Worm (Caenorhabditis elegans) whole organism, young adult: ENCODE data around the gene ZC487.2.
A peak's percentile ranks its signal among the peaks of the same experiment; 100 is the strongest.

Experiments used
- B0261.1 ChIP-seq: sonication (generic microtip); optimal IDR thresholded peaks from 2 replicates; lab custom pipeline; 2016; ENCODE audit warnings: mild to moderate bottlenecking, missing genetic modification characterization, moderate library complexity, missing compliant biosample characterization
- B0336.3 ChIP-seq: fragments of 200-800 bp; sonication (Bioruptor generic); IDR thresholded peaks from 2 replicates; pipeline ENCODE4 v1.3.6; 2022; ENCODE audit warnings: missing genetic modification characterization, missing compliant biosample characterization
- D2030.7 ChIP-seq: fragments of 200-800 bp; sonication (Bioruptor generic); IDR thresholded peaks from 2 replicates; pipeline ENCODE4 v1.3.6; 2022; ENCODE audit warnings: missing genetic modification reagents, missing genetic modification characterization, missing compliant biosample characterization
- F23B12.7 ChIP-seq: sonication (generic microtip); optimal IDR thresholded peaks from 2 replicates; lab custom pipeline; 2017; ENCODE audit warnings: missing genetic modification characterization, mild to moderate bottlenecking, missing compliant biosample characterization, antibody characterized with exemption, moderate library complexity; ENCODE audit not compliant: insufficient read depth
- F33H1.4 ChIP-seq: fragments of 200-800 bp; sonication (Bioruptor generic); IDR thresholded peaks from 2 replicates; pipeline ENCODE4 v1.3.6; 2022; ENCODE audit warnings: missing genetic modification reagents, missing genetic modification characterization, missing compliant biosample characterization
- F52B5.7 ChIP-seq: sonication (generic microtip); optimal IDR thresholded peaks from 2 replicates; lab custom pipeline; 2016; ENCODE audit warnings: mild to moderate bottlenecking, missing genetic modification characterization, missing compliant biosample characterization
- F57A8.1 ChIP-seq: fragments of 200-800 bp; sonication (Bioruptor generic); optimal IDR thresholded peaks from 2 replicates; lab custom pipeline; 2018; ENCODE audit warnings: mild to moderate bottlenecking, missing genetic modification characterization, moderate library complexity, missing compliant biosample characterization
- Y53G8AR.9 ChIP-seq: fragments of 200-800 bp; sonication (Bioruptor generic); conservative IDR thresholded peaks from 2 replicates; pipeline ENCODE4 v1.3.6; 2022; ENCODE audit warnings: missing genetic modification reagents, missing genetic modification characterization, missing compliant biosample characterization
- Y67H2A.10 ChIP-seq: fragments of 200-800 bp; sonication (Bioruptor generic); conservative IDR thresholded peaks from 2 replicates; pipeline ENCODE4 v1.3.6; 2022; ENCODE audit warnings: missing genetic modification reagents, missing genetic modification characterization, missing compliant biosample characterization
- aptf-3 ChIP-seq: fragments of 200-800 bp; sonication (Bioruptor generic); IDR thresholded peaks from 2 replicates; pipeline ENCODE4 v1.3.6; 2022; ENCODE audit warnings: missing genetic modification characterization, missing compliant biosample characterization
- athp-1 ChIP-seq: sonication (generic microtip); optimal IDR thresholded peaks from 2 replicates; lab custom pipeline; 2017; ENCODE audit warnings: mild to moderate bottlenecking, missing genetic modification characterization, missing compliant biosample characterization
- attf-3 ChIP-seq: fragments of 200-800 bp; sonication (Bioruptor generic); conservative IDR thresholded peaks from 2 replicates; pipeline ENCODE4 v1.3.6; 2022; ENCODE audit warnings: missing genetic modification reagents, missing genetic modification characterization, missing compliant biosample characterization
- attf-5 ChIP-seq: fragments of 200-800 bp; sonication (Bioruptor generic); optimal IDR thresholded peaks from 2 replicates; lab custom pipeline; 2018; ENCODE audit warnings: mild to moderate bottlenecking, missing genetic modification characterization, missing compliant biosample characterization
- bed-1 ChIP-seq: fragments of 200-800 bp; sonication (Bioruptor generic); IDR thresholded peaks from 2 replicates; pipeline ENCODE4 v1.3.6; 2022; ENCODE audit warnings: missing genetic modification reagents, missing genetic modification characterization, missing compliant biosample characterization
- cebp-1 ChIP-seq, 2 experiments: fragments of 200-800 bp in 1 of 2; sonication (Bioruptor generic) in 1 of 2; sonication (generic microtip) in 1 of 2; IDR thresholded peaks in 1 of 2; optimal IDR thresholded peaks in 1 of 2; 2 replicates each; pipeline versions ENCODE4 v1.3.6 to Lab custom; 2017 to 2022; ENCODE audit warnings: missing compliant biosample characterization in 2 of 2, missing genetic modification characterization in 2 of 2, mild to moderate bottlenecking in 1 of 2, missing genetic modification reagents in 1 of 2, moderate library complexity in 1 of 2
- cebp-2 ChIP-seq: fragments of 200-800 bp; sonication (Bioruptor generic); IDR thresholded peaks from 2 replicates; pipeline ENCODE4 v1.3.6; 2022; ENCODE audit warnings: missing genetic modification characterization, missing compliant biosample characterization
- dox-1 ChIP-seq: fragments of 200-800 bp; sonication (Bioruptor generic); IDR thresholded peaks from 2 replicates; pipeline ENCODE4 v1.3.6; 2022; ENCODE audit warnings: missing genetic modification reagents, missing genetic modification characterization, missing compliant biosample characterization
- dpl-1 ChIP-seq: fragments of 150-350 bp; optimal IDR thresholded peaks from 2 replicates; lab custom pipeline; 2014; ENCODE audit warnings: missing biosample characterization, missing genetic modification reagents, missing genetic modification characterization
- efl-1 ChIP-seq: fragments of 150-350 bp; optimal IDR thresholded peaks from 2 replicates; lab custom pipeline; 2014; ENCODE audit warnings: missing biosample characterization, missing genetic modification reagents, missing genetic modification characterization
- ekl-4 ChIP-seq: fragments of 200-800 bp; sonication (Bioruptor generic); IDR thresholded peaks from 2 replicates; pipeline ENCODE4 v1.3.6; 2022; ENCODE audit warnings: missing genetic modification reagents, missing genetic modification characterization, missing compliant biosample characterization
- him-1 ChIP-seq: sonication (generic microtip); optimal IDR thresholded peaks from 2 replicates; lab custom pipeline; 2016; ENCODE audit warnings: missing genotype, missing genetic modification reagents, missing genetic modification characterization, missing compliant biosample characterization
- hlh-12 ChIP-seq: sonication (generic microtip); optimal IDR thresholded peaks from 2 replicates; lab custom pipeline; 2016; ENCODE audit warnings: missing genetic modification characterization, missing compliant biosample characterization
- hsf-1 ChIP-seq: fragments of 200-800 bp; sonication (Bioruptor generic); IDR thresholded peaks from 2 replicates; pipeline ENCODE4 v1.3.6; 2022; ENCODE audit warnings: missing genetic modification reagents, missing genetic modification characterization, missing compliant biosample characterization
- let-526 ChIP-seq: fragments of 200-800 bp; sonication (Bioruptor generic); IDR thresholded peaks from 2 replicates; pipeline ENCODE4 v1.3.6; 2022; ENCODE audit warnings: missing genetic modification reagents, missing genetic modification characterization, missing compliant biosample characterization
- lin-40 ChIP-seq: sonication (generic microtip); optimal IDR thresholded peaks from 2 replicates; lab custom pipeline; 2016; ENCODE audit warnings: missing genetic modification characterization, mild to moderate bottlenecking, missing compliant biosample characterization, missing genotype, missing genetic modification reagents
- lin-54 ChIP-seq: fragments of 200-800 bp; sonication (Bioruptor generic); optimal IDR thresholded peaks from 2 replicates; lab custom pipeline; 2018; ENCODE audit warnings: mild to moderate bottlenecking, missing genetic modification characterization, missing compliant biosample characterization
- lsl-1 ChIP-seq: fragments of 200-800 bp; sonication (Bioruptor generic); optimal IDR thresholded peaks from 2 replicates; lab custom pipeline; 2018; ENCODE audit warnings: mild to moderate bottlenecking, missing genetic modification characterization, moderate library complexity, missing compliant biosample characterization
- madf-10 ChIP-seq: sonication (generic microtip); optimal IDR thresholded peaks from 2 replicates; lab custom pipeline; 2016; ENCODE audit warnings: mild to moderate bottlenecking, missing genetic modification characterization, missing compliant biosample characterization
- madf-3 ChIP-seq: fragments of 200-800 bp; sonication (Bioruptor generic); IDR thresholded peaks from 2 replicates; pipeline ENCODE4 v1.3.6; 2022; ENCODE audit warnings: missing genetic modification reagents, missing genetic modification characterization, missing compliant biosample characterization
- madf-6 ChIP-seq: fragments of 200-800 bp; sonication (Bioruptor generic); IDR thresholded peaks from 2 replicates; pipeline ENCODE4 v1.3.6; 2022; ENCODE audit warnings: missing genetic modification reagents, missing genetic modification characterization, missing compliant biosample characterization
- madf-8 ChIP-seq: fragments of 200-800 bp; sonication (Bioruptor generic); conservative IDR thresholded peaks from 2 replicates; pipeline ENCODE4 v1.3.6; 2022; ENCODE audit warnings: missing genetic modification reagents, missing genetic modification characterization, missing compliant biosample characterization
- mcd-1 ChIP-seq: fragments of 200-800 bp; sonication (Bioruptor generic); IDR thresholded peaks from 2 replicates; pipeline ENCODE4 v1.3.6; 2022; ENCODE audit warnings: missing genetic modification reagents, missing genetic modification characterization, missing compliant biosample characterization
- mel-28 ChIP-seq: sonication (generic microtip); optimal IDR thresholded peaks from 2 replicates; lab custom pipeline; 2016; ENCODE audit warnings: borderline replicate concordance, mild to moderate bottlenecking, missing genetic modification characterization, missing compliant biosample characterization
- pbrm-1 ChIP-seq: fragments of 200-800 bp; sonication (Bioruptor generic); IDR thresholded peaks from 2 replicates; pipeline ENCODE4 v1.3.6; 2022; ENCODE audit warnings: missing genetic modification reagents, missing genetic modification characterization, missing compliant biosample characterization
- rcor-1 ChIP-seq: fragments of 200-800 bp; sonication (Bioruptor generic); IDR thresholded peaks from 2 replicates; pipeline ENCODE4 v1.3.6; 2022; ENCODE audit warnings: missing genetic modification reagents, missing genetic modification characterization, missing compliant biosample characterization
- rpc-1 ChIP-seq, 2 experiments: fragments of 150-350 bp in 1 of 2; sonication (generic microtip) in 1 of 2; optimal IDR thresholded peaks; 2 replicates each; lab custom pipeline; 2014 to 2018; ENCODE audit warnings: missing biosample characterization in 1 of 2, missing genetic modification characterization in 1 of 2, missing genetic modification reagents in 1 of 2, missing genotype in 1 of 2
- somi-1 ChIP-seq: fragments of 200-800 bp; sonication (Bioruptor generic); optimal IDR thresholded peaks from 2 replicates; lab custom pipeline; 2018; ENCODE audit warnings: mild to moderate bottlenecking, missing genetic modification characterization, missing compliant biosample characterization
- sptf-2 ChIP-seq: fragments of 200-800 bp; sonication (Bioruptor generic); optimal IDR thresholded peaks from 2 replicates; lab custom pipeline; 2018; ENCODE audit warnings: mild to moderate bottlenecking, missing genetic modification characterization, missing compliant biosample characterization
- tbp1 ChIP-seq: fragments of 200-800 bp; sonication (Bioruptor generic); optimal IDR thresholded peaks from 2 replicates; lab custom pipeline; 2018; ENCODE audit warnings: mild to moderate bottlenecking, missing genetic modification characterization, missing compliant biosample characterization
- zfh-2 ChIP-seq: fragments of 200-800 bp; sonication (Bioruptor generic); conservative IDR thresholded peaks from 2 replicates; pipeline ENCODE4 v1.3.6; 2022; ENCODE audit warnings: missing genetic modification reagents, missing genetic modification characterization, missing compliant biosample characterization
- zim-3 ChIP-seq: sonication (generic microtip); optimal IDR thresholded peaks from 2 replicates; lab custom pipeline; 2017; ENCODE audit warnings: mild to moderate bottlenecking, missing genetic modification characterization, moderate library complexity, missing compliant biosample characterization
- ztf-18 ChIP-seq: sonication (generic microtip); optimal IDR thresholded peaks from 2 replicates; lab custom pipeline; 2016; ENCODE audit warnings: missing genotype, mild to moderate bottlenecking, missing genetic modification characterization, missing compliant biosample characterization
- ztf-25 ChIP-seq: fragments of 200-800 bp; sonication (Bioruptor generic); IDR thresholded peaks from 2 replicates; pipeline ENCODE4 v1.3.6; 2022; ENCODE audit warnings: missing genetic modification reagents, missing genetic modification characterization, missing compliant biosample characterization
- ztf-26 ChIP-seq: sonication (generic microtip); optimal IDR thresholded peaks from 2 replicates; lab custom pipeline; 2017; ENCODE audit warnings: missing genetic modification characterization, missing compliant biosample characterization
- ztf-6 ChIP-seq: fragments of 200-800 bp; sonication (Bioruptor generic); IDR thresholded peaks from 2 replicates; pipeline ENCODE4 v1.3.6; 2022; ENCODE audit warnings: missing genetic modification reagents, missing genetic modification characterization, missing compliant biosample characterization

Gene ZC487.2

ce11 chrV:6710462-6710861, 11.8 kb downstream of the ZC487.2 start, which contains the start of gene sna-1:
Gene sna-1 (minus strand): TSS chrV:6710679.
- TF ChIP-seq athp-1 (tag; lab: Kevin White, UChicago), result no peak
- no peak for TF ChIP-seq F57A8.1 (GFP tag; lab: Kevin White, UChicago)
- TF ChIP-seq madf-3 (GFP tag; lab: Robert Waterston, UW), result no peak
- TF ChIP-seq ztf-25 (GFP tag; lab: Robert Waterston, UW), result no peak
- TF ChIP-seq madf-6 (GFP tag; lab: Robert Waterston, UW), result peak; percentile 75
- no peak for TF ChIP-seq aptf-3
- no peak for TF ChIP-seq let-526 (GFP tag; lab: Robert Waterston, UW)
- no peak for TF ChIP-seq dpl-1
- peak; percentile 26 for TF ChIP-seq efl-1
- peak; percentile 90 for TF ChIP-seq attf-3 (GFP tag; lab: Robert Waterston, UW)
- TF ChIP-seq D2030.7, result no peak
- TF ChIP-seq cebp-2 (GFP tag; lab: Robert Waterston, UW), result no peak
- no peak for TF ChIP-seq ztf-18 (tag; lab: Kevin White, UChicago)
- no peak for TF ChIP-seq ztf-6 (GFP tag; lab: Robert Waterston, UW)
- peak; percentile 47 for TF ChIP-seq lsl-1 (GFP tag; lab: Kevin White, UChicago)
- no peak for TF ChIP-seq B0261.1
- no peak for TF ChIP-seq lin-40 (tag; lab: Kevin White, UChicago)
- TF ChIP-seq madf-8 (GFP tag; lab: Robert Waterston, UW), result peak; percentile 59; the same call in 1 of the 2 replicates
- TF ChIP-seq attf-5 (GFP tag; lab: Kevin White, UChicago), result no peak
- TF ChIP-seq mel-28, result no peak
- no peak for TF ChIP-seq zfh-2 (GFP tag; lab: Robert Waterston, UW)

DNA sequence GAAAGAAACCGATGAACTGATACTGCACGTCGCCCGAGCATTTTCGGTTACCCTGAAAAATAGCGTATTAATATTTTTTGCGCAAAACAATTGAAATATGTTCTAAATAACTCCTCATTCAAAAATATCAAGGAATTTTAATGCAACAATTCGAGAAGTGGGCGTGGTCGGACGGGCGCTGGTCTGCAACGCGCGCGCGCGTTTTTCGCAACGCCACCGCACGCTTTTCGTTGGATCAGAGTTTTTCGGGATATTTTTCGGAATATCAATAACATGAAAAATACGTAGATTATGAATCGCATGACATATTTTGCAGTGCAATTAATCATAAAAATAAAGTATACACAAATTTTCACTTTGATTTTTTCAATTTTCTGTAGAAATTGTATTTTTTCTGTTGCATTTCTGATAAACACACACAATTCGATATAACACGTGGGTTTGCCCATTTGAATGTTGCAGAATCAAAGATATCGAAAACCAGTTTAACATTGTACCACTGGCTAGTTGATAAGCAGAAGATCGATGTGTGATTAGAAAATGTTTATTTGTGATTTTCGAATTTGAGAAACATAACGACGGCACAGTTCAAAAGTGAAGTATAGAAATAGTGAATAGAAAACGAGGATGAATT, 13.1 kb downstream of the ZC487.2 start, which contains the start of gene dlst-1:
dlst-1 (minus strand) TSS at position 52 of the 634 bp plus-strand sequence.
- TF ChIP-seq F52B5.7 (tag; lab: Kevin White, UChicago) (peak; percentile 10), zim-3 (tag; lab: Kevin White, UChicago) (peak; percentile 43), B0336.3 (GFP tag; lab: Robert Waterston, UW) (peak; percentile 72; the same call in 1 of the 2 replicates), sptf-2 (GFP tag; lab: Kevin White, UChicago) (peak; percentile 6), pbrm-1 (GFP tag; lab: Robert Waterston, UW) (peak; percentile 39; the same call in 1 of the 2 replicates), mcd-1 (GFP tag; lab: Robert Waterston, UW) (peak; percentile 51), hsf-1 (GFP tag; lab: Robert Waterston, UW) (0 out of 2 replicates have a peak, but pooled peaks have one; percentile 17), cebp-1 (GFP tag; IDR thresholded peaks at IDR 0.05; lab: Robert Waterston, UW) (no peak), cebp-1 (tag; optimal IDR thresholded peaks at IDR 0.05; lab: Kevin White, UChicago) (peak; percentile 52), F23B12.7 (tag; lab: Kevin White, UChicago) (no peak), aptf-3 (no peak), him-1 (tag; lab: Kevin White, UChicago) (peak; percentile 35), madf-8 (GFP tag; lab: Robert Waterston, UW) (peak; percentile 35), dox-1 (peak; percentile 65), hlh-12 (tag; lab: Kevin White, UChicago) (no peak), bed-1 (GFP tag; lab: Robert Waterston, UW) (no peak), rpc-1 (optimal IDR thresholded peaks at IDR 0.05; lab: Kevin White, UChicago) (peak; percentile 34), rpc-1 (tag; optimal IDR thresholded peaks at IDR 0.05; lab: Kevin White, UChicago) (no peak), D2030.7 (peak; percentile 16; the same call in 1 of the 2 replicates), Y67H2A.10 (GFP tag; lab: Robert Waterston, UW) (no peak), lsl-1 (GFP tag; lab: Kevin White, UChicago) (peak; percentile 48), madf-6 (GFP tag; lab: Robert Waterston, UW) (peak; percentile 77), Y53G8AR.9 (GFP tag; lab: Robert Waterston, UW) (no peak), efl-1 (peak; percentile 25), F33H1.4 (0 out of 2 replicates have a peak, but pooled peaks have one; percentile 23), B0261.1 (peak; percentile 24), tbp1 (GFP tag; lab: Kevin White, UChicago) (peak; percentile 36), somi-1 (GFP tag; lab: Kevin White, UChicago) (peak; percentile 8), ztf-26 (tag; lab: Kevin White, UChicago) (peak; percentile 57), madf-10 (tag; lab: Kevin White, UChicago) (peak; percentile 18), lin-54 (GFP tag; lab: Kevin White, UChicago) (peak; percentile 47), rcor-1 (GFP tag; lab: Robert Waterston, UW) (peak; percentile 40; the same call in 1 of the 2 replicates), ekl-4 (GFP tag; lab: Robert Waterston, UW) (peak; percentile 17; the same call in 1 of the 2 replicates)
